Worm (Caenorhabditis elegans) whole organism, L3 larva: Measurements from ENCODE around the gene ZK177.12.

Experiments used
- R02D3.7 ChIP-seq: fragments of 150-350 bp; optimal IDR thresholded peaks from 2 replicates; lab custom pipeline; 2014; ENCODE audit warnings: missing biosample characterization, missing genetic modification characterization
- ceh-82 ChIP-seq: fragments of 150-350 bp; optimal IDR thresholded peaks from 2 replicates; lab custom pipeline; 2014; ENCODE audit warnings: missing biosample characterization, missing genetic modification characterization
- fos-1 ChIP-seq: fragments of 150-350 bp; optimal IDR thresholded peaks from 2 replicates; lab custom pipeline; 2014; ENCODE audit warnings: missing biosample characterization, missing genetic modification characterization
- hmg-11 ChIP-seq: sonication (generic microtip); optimal IDR thresholded peaks from 2 replicates; lab custom pipeline; 2016; ENCODE audit warnings: missing genetic modification characterization, missing compliant biosample characterization
- nhr-12 ChIP-seq: fragments of 150-350 bp; optimal IDR thresholded peaks from 2 replicates; lab custom pipeline; 2014; ENCODE audit warnings: missing biosample characterization, missing genetic modification characterization
- nhr-76 ChIP-seq: fragments of 150-350 bp; sonication (generic microtip); optimal IDR thresholded peaks from 5 replicates; lab custom pipeline; 2014; ENCODE audit warnings: missing biosample characterization, missing genetic modification characterization
- pha-4 ChIP-seq: fragments of 150-350 bp; optimal IDR thresholded peaks from 2 replicates; lab custom pipeline; 2014; ENCODE audit warnings: missing biosample characterization, missing genetic modification reagents, missing genetic modification characterization
- pqm-1 ChIP-seq: fragments of 150-350 bp; optimal IDR thresholded peaks from 2 replicates; lab custom pipeline; 2017; ENCODE audit warnings: missing biosample characterization, missing genetic modification characterization, inconsistent platforms
- snpc-4 ChIP-seq: fragments of 150-350 bp; optimal IDR thresholded peaks from 2 replicates; lab custom pipeline; 2014; ENCODE audit warnings: missing biosample characterization, missing genetic modification characterization
- unc-39 ChIP-seq: sonication (generic microtip); optimal IDR thresholded peaks from 4 replicates; lab custom pipeline; 2017; ENCODE audit warnings: missing biosample characterization, missing genetic modification characterization
- unc-62 ChIP-seq: fragments of 150-350 bp; sonication (generic microtip); optimal IDR thresholded peaks from 4 replicates; lab custom pipeline; 2014; ENCODE audit warnings: missing biosample characterization, missing genetic modification reagents, missing genetic modification characterization

- TF ChIP-seq hmg-11 (tag; lab: Kevin White, UChicago) (no peak), pqm-1 (tag; lab: Kevin White, UChicago) (no peak), ceh-82 (tag; lab: Kevin White, UChicago) (no peak), pha-4 (tag; lab: Kevin White, UChicago) (no peak), snpc-4 (tag; lab: Kevin White, UChicago) (no peak), fos-1 (tag; lab: Kevin White, UChicago) (no peak), nhr-76 (tag; lab: Kevin White, UChicago) (no peak), unc-39 (tag; lab: Kevin White, UChicago) (no peak), nhr-12 (tag; lab: Kevin White, UChicago) (no peak), R02D3.7 (tag; lab: Kevin White, UChicago) (no peak), unc-62 (no peak)
These were observed 6.0 kb upstream of the ZK177.12 start, which contains the start of gene ZK177.3 for ce11 chrII:5515542-5515941.
